Worm (Caenorhabditis elegans) whole organism, L2 larva: Measurements from ENCODE around the gene ZK899.5.

Experiments
- R02D3.7 ChIP-seq: fragments of 150-350 bp; optimal IDR thresholded peaks from 2 replicates; lab custom pipeline; 2014; ENCODE audit warnings: missing biosample characterization, missing genetic modification characterization
- elt-1 ChIP-seq: fragments of 150-350 bp; optimal IDR thresholded peaks from 2 replicates; lab custom pipeline; 2014; ENCODE audit warnings: missing biosample characterization, missing genetic modification characterization
- lin-39 ChIP-seq: fragments of 150-350 bp; optimal IDR thresholded peaks from 2 replicates; lab custom pipeline; 2014; ENCODE audit warnings: missing biosample characterization, missing genetic modification reagents, missing genetic modification characterization
- mdl-1 ChIP-seq, 2 experiments: fragments of 150-350 bp in 1 of 2; sonication (generic microtip) in 1 of 2; optimal IDR thresholded peaks; 2 replicates each; lab custom pipeline; 2017; ENCODE audit warnings: missing biosample characterization in 2 of 2, missing genetic modification characterization in 2 of 2
- nhr-23 ChIP-seq: fragments of 150-350 bp; optimal IDR thresholded peaks from 2 replicates; lab custom pipeline; 2014; ENCODE audit warnings: missing biosample characterization, missing genetic modification reagents, missing genetic modification characterization
- nhr-237 ChIP-seq: fragments of 150-350 bp; optimal IDR thresholded peaks from 2 replicates; lab custom pipeline; 2014; ENCODE audit warnings: missing biosample characterization, missing genetic modification characterization
- nhr-77 ChIP-seq: fragments of 150-350 bp; optimal IDR thresholded peaks from 2 replicates; lab custom pipeline; 2014; ENCODE audit warnings: missing biosample characterization, missing genetic modification characterization
- skn-1 ChIP-seq: sonication (generic microtip); optimal IDR thresholded peaks from 2 replicates; lab custom pipeline; 2017; ENCODE audit warnings: missing biosample characterization, missing genetic modification characterization
- ztf-11 ChIP-seq: sonication (generic microtip); optimal IDR thresholded peaks from 2 replicates; lab custom pipeline; 2017; ENCODE audit warnings: missing biosample characterization, missing genetic modification characterization

DNA sequence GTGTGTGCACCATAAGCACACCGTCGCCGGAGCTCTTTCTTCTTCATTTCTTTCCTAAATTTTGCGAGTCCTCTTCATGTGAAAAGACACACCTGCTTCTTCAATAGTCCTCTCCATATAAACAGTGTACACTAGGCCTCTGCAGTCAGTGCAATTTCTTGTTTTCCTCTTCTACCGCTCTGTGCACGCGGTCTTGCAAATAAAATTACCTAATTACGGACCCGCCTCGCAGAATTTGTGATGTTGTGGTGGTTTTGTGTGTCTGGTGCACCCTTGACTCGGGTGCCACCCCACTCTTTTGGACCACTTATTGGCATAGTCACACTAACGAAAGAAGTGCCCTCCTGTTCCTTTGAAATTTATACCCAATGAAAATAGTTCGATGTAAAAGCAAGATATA lies 49.2 kb upstream of the ZK899.5 start:
- TF ChIP-seq ztf-11 (tag; lab: Kevin White, UChicago) = no peak
- no peak for TF ChIP-seq R02D3.7 (tag; lab: Kevin White, UChicago)
- no peak for TF ChIP-seq mdl-1 (tag; optimal IDR thresholded peaks at IDR 0.05; lab: Kevin White, UChicago)
- no peak for TF ChIP-seq nhr-77
- no peak for TF ChIP-seq nhr-23
- TF ChIP-seq lin-39 (tag; lab: Kevin White, UChicago) = no peak
- TF ChIP-seq skn-1 = no peak
- TF ChIP-seq elt-1 (tag; lab: Kevin White, UChicago) = no peak
- no peak for TF ChIP-seq nhr-237 (tag; lab: Kevin White, UChicago)
